Worm (Caenorhabditis elegans): ENCODE results near the gene Y49F6C.7.

DNA sequence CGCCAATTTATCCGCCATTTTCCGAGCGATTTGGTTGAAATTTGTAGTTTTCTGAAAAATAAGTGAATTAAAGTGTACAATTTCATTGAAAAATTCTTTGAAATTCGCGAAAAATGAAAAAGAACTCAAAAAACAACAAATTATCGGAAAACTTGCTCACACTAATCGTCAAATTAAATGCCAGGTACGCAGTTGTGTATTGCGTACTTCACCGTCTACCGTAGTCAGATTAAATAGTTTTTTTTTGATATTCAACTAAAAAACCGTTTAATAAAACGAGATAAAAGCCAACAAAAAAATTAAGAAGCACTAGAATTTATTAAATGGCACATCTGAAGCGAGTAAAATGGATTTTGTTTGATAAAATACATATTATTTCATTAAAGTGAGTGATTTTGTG is 23.1 kb downstream of the Y49F6C.7 start, which contains the start of gene bath-28:
- TF ChIP-seq dpff-1 (tag; optimal IDR thresholded peaks at IDR 0.05) (no peak), sdz-38 (tag; optimal IDR thresholded peaks at IDR 0.05) (no peak), tbx-9 (tag; optimal IDR thresholded peaks at IDR 0.05; ENCODE audit: borderline replicate concordance) (no peak), zfh-2 (GFP tag; conservative IDR thresholded peaks at IDR 0.05) (no peak), lin-26 (GFP tag; IDR thresholded peaks at IDR 0.05) (no peak), Y67H2A.10 (GFP tag; conservative IDR thresholded peaks at IDR 0.05) (no peak), sea-2 (GFP tag; IDR thresholded peaks at IDR 0.05) (no peak), tlf-1 (GFP tag; optimal IDR thresholded peaks at IDR 0.05) (no peak), ama-1 (optimal IDR thresholded peaks at IDR 0.05) (no peak), ama-1 (GFP tag; optimal IDR thresholded peaks at IDR 0.05) (no peak), snpc-1.1 (tag; optimal IDR thresholded peaks at IDR 0.05; ENCODE audit: insufficient read depth) (no peak), him-1 (tag; optimal IDR thresholded peaks at IDR 0.05) (no peak)

Measured in whole organism, young adult.